Worm (Caenorhabditis elegans): Measurements from ENCODE around the gene mel-32.
A peak's percentile ranks its signal among the peaks of the same experiment; 100 is the strongest.

The mel-32 gene

ce11 chrIII:6462610-6463009 is 19.8 kb upstream of the mel-32 start, which contains the start of gene T26A5.8 (continued):
- no peak for TF ChIP-seq ets-4 (GFP tag; optimal IDR thresholded peaks at IDR 0.05)
- TF ChIP-seq nfya-1 (tag; optimal IDR thresholded peaks at IDR 0.05; ENCODE audit: borderline replicate concordance, insufficient read depth): no peak
- TF ChIP-seq egl-18 (GFP tag; IDR thresholded peaks at IDR 0.05): 0 out of 2 replicates have a peak, but pooled peaks have one; percentile 42
- peak; percentile 41 for TF ChIP-seq snpc-1.3 (tag; optimal IDR thresholded peaks at IDR 0.05; ENCODE audit: insufficient read depth)
- peak; percentile 24 for TF ChIP-seq lsl-1 (GFP tag; optimal IDR thresholded peaks at IDR 0.05)
- no peak for TF ChIP-seq mel-28 (tag; optimal IDR thresholded peaks at IDR 0.05; ENCODE audit: borderline replicate concordance)
- TF ChIP-seq B0035.1 (tag; optimal IDR thresholded peaks at IDR 0.05): no peak
- TF ChIP-seq T07F8.4 (tag; optimal IDR thresholded peaks at IDR 0.05): no peak
- TF ChIP-seq dpff-1 (tag; optimal IDR thresholded peaks at IDR 0.05): no peak
- TF ChIP-seq attf-3 (GFP tag; conservative IDR thresholded peaks at IDR 0.05): no peak

ce11 chrIII:6459820-6460219 is 17.0 kb upstream of the mel-32 start, which contains the start of gene algn-1:
algn-1 (plus strand) TSS chrIII:6460120.
- no peak for TF ChIP-seq snpc-4 (GFP tag; optimal IDR thresholded peaks at IDR 0.05)
- no peak for TF ChIP-seq snpc-4 (tag; optimal IDR thresholded peaks at IDR 0.05)
- TF ChIP-seq F55B11.4 (tag; optimal IDR thresholded peaks at IDR 0.05; ENCODE audit: borderline replicate concordance, insufficient read depth): no peak
- no peak for TF ChIP-seq tbx-9 (tag; optimal IDR thresholded peaks at IDR 0.05; ENCODE audit: borderline replicate concordance)

DNA sequence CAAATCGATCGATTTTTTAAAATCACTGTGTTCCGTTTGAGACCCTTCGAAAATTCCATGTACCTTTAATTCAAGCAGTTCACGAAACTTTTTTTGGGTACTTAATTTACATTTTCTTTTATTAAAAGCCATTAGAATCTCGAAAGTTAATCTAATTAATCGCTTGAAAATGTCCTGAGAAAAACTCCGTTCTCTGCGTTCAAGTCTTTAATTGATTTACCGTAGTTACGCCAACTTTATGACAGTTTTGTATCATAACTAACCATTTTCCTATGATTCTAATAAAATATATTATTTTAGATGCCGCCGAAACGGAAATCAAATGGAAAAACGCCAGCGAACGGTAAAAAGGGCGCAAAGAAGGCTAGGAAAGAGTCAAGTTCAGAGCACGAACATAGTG is 11.4 kb upstream of the mel-32 start, which contains the start of gene jhdm-1:
TSS of gene jhdm-1 (plus strand) at position 301 of the 400 bp plus-strand sequence.
- TF ChIP-seq K11D2.4 (GFP tag; IDR thresholded peaks at IDR 0.05): no peak
- TF ChIP-seq Y53G8AR.9 (GFP tag; conservative IDR thresholded peaks at IDR 0.05): no peak
- no peak for TF ChIP-seq fkh-3 (tag; optimal IDR thresholded peaks at IDR 0.05)
- no peak for TF ChIP-seq tbx-9 (tag; optimal IDR thresholded peaks at IDR 0.05; ENCODE audit: borderline replicate concordance)
- no peak for TF ChIP-seq rec-8 (tag; optimal IDR thresholded peaks at IDR 0.05)
- TF ChIP-seq ekl-4 (GFP tag; IDR thresholded peaks at IDR 0.05): no peak
- TF ChIP-seq egl-18 (GFP tag; IDR thresholded peaks at IDR 0.05): no peak
- no peak for TF ChIP-seq B0261.1 (tag; optimal IDR thresholded peaks at IDR 0.05)
- no peak for TF ChIP-seq tbp1 (GFP tag; optimal IDR thresholded peaks at IDR 0.05)
- no peak for TF ChIP-seq lsl-1 (GFP tag; optimal IDR thresholded peaks at IDR 0.05)
- TF ChIP-seq zfh-2 (GFP tag; conservative IDR thresholded peaks at IDR 0.05): no peak
- TF ChIP-seq F39B2.1 (GFP tag; IDR thresholded peaks at IDR 0.05): no peak
- TF ChIP-seq snpc-4 (GFP tag; optimal IDR thresholded peaks at IDR 0.05): no peak
- no peak for TF ChIP-seq snpc-4 (tag; optimal IDR thresholded peaks at IDR 0.05)
- no peak for TF ChIP-seq Y56A3A.18 (GFP tag; IDR thresholded peaks at IDR 0.05)
- TF ChIP-seq hsf-1 (GFP tag; IDR thresholded peaks at IDR 0.05): no peak
- no peak for TF ChIP-seq ceh-79 (tag; optimal IDR thresholded peaks at IDR 0.05)
- no peak for TF ChIP-seq nhr-27 (tag; optimal IDR thresholded peaks at IDR 0.05)
- TF ChIP-seq snpc-1.3 (tag; optimal IDR thresholded peaks at IDR 0.05; ENCODE audit: insufficient read depth): no peak

DNA sequence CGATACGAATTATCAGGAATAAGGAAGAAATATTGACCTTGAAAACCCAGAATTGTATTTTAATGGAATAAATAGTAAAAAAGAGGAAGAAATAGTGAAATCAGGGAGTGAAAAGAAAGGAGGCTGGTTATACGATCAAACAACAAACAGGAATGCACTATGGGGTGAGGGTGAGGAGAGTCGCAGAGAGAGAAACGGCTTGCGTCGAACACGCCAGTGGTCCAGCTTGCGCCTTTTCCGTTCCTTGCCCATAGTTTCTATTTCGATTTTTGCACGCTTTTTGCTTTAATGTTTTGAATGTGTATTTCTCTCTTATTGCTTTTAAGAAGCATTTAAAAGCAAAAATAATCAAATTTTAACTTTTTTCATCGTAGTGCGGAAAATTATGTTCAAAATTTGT is 10.9 kb upstream of the mel-32 start:
- no peak for TF ChIP-seq madf-8 (GFP tag; conservative IDR thresholded peaks at IDR 0.05)
- TF ChIP-seq F23B12.7 (tag; optimal IDR thresholded peaks at IDR 0.05; ENCODE audit: insufficient read depth): peak; percentile 49
- TF ChIP-seq lir-1 (GFP tag; conservative IDR thresholded peaks at IDR 0.05): no peak; the same call in 1 of the 2 replicates
- TF ChIP-seq B0336.3 (GFP tag; IDR thresholded peaks at IDR 0.05): peak; percentile 62
- TF ChIP-seq ceh-91 (GFP tag; IDR thresholded peaks at IDR 0.05): peak; percentile 55; the same call in 1 of the 2 replicates
- TF ChIP-seq cebp-2 (GFP tag; IDR thresholded peaks at IDR 0.05): no peak
- TF ChIP-seq madf-10 (tag; optimal IDR thresholded peaks at IDR 0.05): no peak
- peak in 1 of 3 experiments; percentile 86 for TF ChIP-seq lin-35 (GFP tag; optimal IDR thresholded peaks at IDR 0.05)
- TF ChIP-seq lin-26 (GFP tag; IDR thresholded peaks at IDR 0.05): peak; percentile 17; the same call in 1 of the 2 replicates
- TF ChIP-seq ceh-27 (GFP tag; optimal IDR thresholded peaks at IDR 0.05): peak; percentile 63
- no peak for TF ChIP-seq Y53F4B.3 (GFP tag; IDR thresholded peaks at IDR 0.05)
- peak; percentile 57; the same call in 1 of the 2 replicates for TF ChIP-seq F33H1.4 (GFP tag; IDR thresholded peaks at IDR 0.05)
- TF ChIP-seq let-526 (GFP tag; IDR thresholded peaks at IDR 0.05): no peak
- TF ChIP-seq tbp1 (GFP tag; optimal IDR thresholded peaks at IDR 0.05): peak; percentile 66
- TF ChIP-seq fkh-3 (tag; optimal IDR thresholded peaks at IDR 0.05): no peak
- peak; percentile 48 for TF ChIP-seq snpc-4 (GFP tag; optimal IDR thresholded peaks at IDR 0.05)
- TF ChIP-seq snpc-4 (tag; optimal IDR thresholded peaks at IDR 0.05): peak; percentile 14 to 62 (median 31)
- no peak for TF ChIP-seq Y79H2A.3 (GFP tag; conservative IDR thresholded peaks at IDR 0.05)
- no peak for TF ChIP-seq ceh-79 (tag; optimal IDR thresholded peaks at IDR 0.05)
- TF ChIP-seq dpff-1 (tag; optimal IDR thresholded peaks at IDR 0.05): no peak

All from whole organism, young adult.